Fruit fly (Drosophila melanogaster) whole organism, embryonic: ENCODE measurements around the gene eas.

ENCODE experiments used
- Blimp-1 ChIP-seq: fragments of 200-800 bp; sonication (Bioruptor generic); optimal IDR thresholded peaks from 3 replicates; lab custom pipeline; 2018; ENCODE audit warnings: missing biosample characterization, missing genetic modification characterization, mild to moderate bottlenecking, moderate library complexity, missing genetic modification reagents
- CG10274 ChIP-seq: fragments of 200-800 bp; sonication (Bioruptor generic); optimal IDR thresholded peaks from 3 replicates; lab custom pipeline; 2017; ENCODE audit warnings: missing biosample characterization, mild to moderate bottlenecking, missing genetic modification characterization
- CG10654 ChIP-seq: fragments of 200-800 bp; sonication (Bioruptor generic); optimal IDR thresholded peaks from 2 replicates; lab custom pipeline; 2016; ENCODE audit warnings: missing biosample characterization, missing genetic modification characterization
- CG11398 ChIP-seq: fragments of 200-800 bp; sonication (Bioruptor generic); optimal IDR thresholded peaks from 2 replicates; lab custom pipeline; 2016; ENCODE audit warnings: missing biosample characterization, missing genetic modification characterization
- CG14860 ChIP-seq: fragments of 200-800 bp; sonication (Bioruptor generic); IDR thresholded peaks from 3 replicates; pipeline ENCODE4 v1.3.6; 2022; ENCODE audit warnings: missing biosample characterization, missing genetic modification characterization; ENCODE audit not compliant: partially characterized antibody
- CG15269 ChIP-seq: fragments of 200-800 bp; sonication (Bioruptor generic); optimal IDR thresholded peaks from 2 replicates; lab custom pipeline; 2018; ENCODE audit warnings: missing biosample characterization, mild to moderate bottlenecking, missing genetic modification characterization, moderate library complexity
- CG16779 ChIP-seq: fragments of 200-800 bp; sonication (Bioruptor generic); IDR thresholded peaks from 2 replicates; pipeline ENCODE4 v1.3.6; 2022; ENCODE audit warnings: missing biosample characterization, missing genetic modification characterization
- CG17802 ChIP-seq: fragments of 200-800 bp; sonication (Bioruptor generic); optimal IDR thresholded peaks from 2 replicates; lab custom pipeline; 2018; ENCODE audit warnings: missing biosample characterization, mild to moderate bottlenecking, missing genetic modification characterization, moderate library complexity
- CG2116 ChIP-seq: fragments of 200-800 bp; sonication (Bioruptor generic); optimal IDR thresholded peaks from 3 replicates; lab custom pipeline; 2018; ENCODE audit warnings: missing biosample characterization, mild to moderate bottlenecking, missing genetic modification characterization
- CG3065 ChIP-seq: fragments of 200-800 bp; sonication (Bioruptor generic); optimal IDR thresholded peaks from 2 replicates; lab custom pipeline; 2016; ENCODE audit warnings: missing biosample characterization, missing genetic modification characterization
- CG3726 ChIP-seq: fragments of 200-800 bp; sonication (Bioruptor generic); IDR thresholded peaks from 3 replicates; pipeline ENCODE4, ENCODE4 v1.3.6; 2022; ENCODE audit warnings: missing biosample characterization, missing genetic modification characterization
- CG42726 ChIP-seq: fragments of 200-800 bp; sonication (Bioruptor generic); IDR thresholded peaks from 2 replicates; pipeline ENCODE4 v1.3.6; 2022; ENCODE audit warnings: missing biosample characterization, missing genetic modification characterization; ENCODE audit not compliant: partially characterized antibody
- CG4360 ChIP-seq: fragments of 200-800 bp; sonication (Bioruptor generic); IDR thresholded peaks from 2 replicates; pipeline ENCODE4 v1.3.6; 2022; ENCODE audit warnings: missing biosample characterization, missing genetic modification characterization
- CG6765 ChIP-seq: fragments of 200-800 bp; sonication (Bioruptor generic); optimal IDR thresholded peaks from 3 replicates; lab custom pipeline; 2017; ENCODE audit warnings: missing biosample characterization, mild to moderate bottlenecking, missing genetic modification characterization
- CG6791 ChIP-seq: fragments of 200-800 bp; sonication (Bioruptor generic); IDR thresholded peaks from 3 replicates; pipeline ENCODE4 v1.3.6; 2022; ENCODE audit warnings: missing biosample characterization, missing genetic modification characterization; ENCODE audit not compliant: partially characterized antibody
- CG7745 ChIP-seq: fragments of 200-800 bp; sonication (Bioruptor generic); optimal IDR thresholded peaks from 2 replicates; lab custom pipeline; 2018; ENCODE audit warnings: missing biosample characterization, mild to moderate bottlenecking, missing genetic modification characterization, moderate library complexity
- CG8765 ChIP-seq: fragments of 200-800 bp; sonication (Bioruptor generic); IDR thresholded peaks from 2 replicates; pipeline ENCODE4 v1.3.6; 2022; ENCODE audit warnings: missing biosample characterization, missing genetic modification characterization
- CoRest ChIP-seq: fragments of 200-800 bp; sonication (Bioruptor generic); optimal IDR thresholded peaks from 3 replicates; lab custom pipeline; 2018; ENCODE audit warnings: missing biosample characterization, mild to moderate bottlenecking, missing genetic modification characterization, moderate library complexity
- D19B ChIP-seq: fragments of 200-800 bp; sonication (Bioruptor generic); optimal IDR thresholded peaks from 2 replicates; lab custom pipeline; 2017; ENCODE audit warnings: missing biosample characterization, mild to moderate bottlenecking, missing genetic modification characterization
- Dip3 ChIP-seq: fragments of 200-800 bp; sonication (Bioruptor generic); optimal IDR thresholded peaks from 3 replicates; lab custom pipeline; 2016; ENCODE audit warnings: missing biosample characterization, missing genetic modification characterization
- HmgD ChIP-seq: fragments of 200-800 bp; sonication (Bioruptor generic); optimal IDR thresholded peaks from 3 replicates; lab custom pipeline; 2016; ENCODE audit warnings: missing biosample characterization, missing genetic modification characterization
- Sox100B ChIP-seq: fragments of 200-800 bp; sonication (Bioruptor generic); optimal IDR thresholded peaks from 3 replicates; lab custom pipeline; 2018; ENCODE audit warnings: missing biosample characterization, mild to moderate bottlenecking, missing genetic modification characterization
- Spps ChIP-seq: fragments of 200-800 bp; sonication (Bioruptor generic); optimal IDR thresholded peaks from 2 replicates; lab custom pipeline; 2018; ENCODE audit warnings: missing biosample characterization, mild to moderate bottlenecking, missing genetic modification characterization
- TFAM ChIP-seq: fragments of 200-800 bp; sonication (Bioruptor generic); optimal IDR thresholded peaks from 2 replicates; lab custom pipeline; 2017; ENCODE audit warnings: missing biosample characterization, missing genetic modification characterization, inconsistent platforms
- Vsx1 ChIP-seq: fragments of 200-800 bp; sonication (Bioruptor generic); optimal IDR thresholded peaks from 2 replicates; lab custom pipeline; 2017; ENCODE audit warnings: missing biosample characterization, mild to moderate bottlenecking, missing genetic modification characterization, missing genetic modification reagents
- abd-A ChIP-seq: fragments of 200-800 bp; sonication (Bioruptor generic); optimal IDR thresholded peaks from 3 replicates; lab custom pipeline; 2019; ENCODE audit warnings: missing biosample characterization, mild to moderate bottlenecking, missing genetic modification characterization, moderate library complexity
- ac ChIP-seq: fragments of 200-800 bp; sonication (Bioruptor generic); optimal IDR thresholded peaks from 3 replicates; lab custom pipeline; 2017; ENCODE audit warnings: missing biosample characterization, mild to moderate bottlenecking, missing genetic modification characterization
- caup ChIP-seq: fragments of 200-800 bp; sonication (Bioruptor generic); optimal IDR thresholded peaks from 3 replicates; lab custom pipeline; 2017; ENCODE audit warnings: missing biosample characterization, mild to moderate bottlenecking, missing genetic modification characterization, moderate library complexity; ENCODE audit not compliant: severe bottlenecking
- cg ChIP-seq: fragments of 200-800 bp; sonication (Bioruptor generic); optimal IDR thresholded peaks from 3 replicates; lab custom pipeline; 2019; ENCODE audit warnings: missing biosample characterization, mild to moderate bottlenecking, missing genetic modification characterization, moderate library complexity
- da ChIP-seq: fragments of 200-800 bp; sonication (Bioruptor generic); optimal IDR thresholded peaks from 2 replicates; lab custom pipeline; 2016; ENCODE audit warnings: missing biosample characterization, missing genetic modification characterization
- dmrt11E ChIP-seq: fragments of 200-800 bp; sonication (Bioruptor generic); optimal IDR thresholded peaks from 3 replicates; lab custom pipeline; 2018; ENCODE audit warnings: missing biosample characterization, mild to moderate bottlenecking, missing genetic modification characterization, moderate library complexity
- dmrt99B ChIP-seq: fragments of 200-800 bp; sonication (Bioruptor generic); optimal IDR thresholded peaks from 2 replicates; lab custom pipeline; 2018; ENCODE audit warnings: missing biosample characterization, mild to moderate bottlenecking, missing genetic modification characterization, moderate library complexity
- gt ChIP-seq: fragments of 200-800 bp; sonication (Bioruptor generic); IDR thresholded peaks from 2 replicates; pipeline ENCODE4 v1.3.6; 2022; ENCODE audit warnings: missing biosample characterization, missing genetic modification characterization
- ham ChIP-seq: fragments of 200-800 bp; sonication (Bioruptor generic); IDR thresholded peaks from 2 replicates; pipeline ENCODE4 v1.3.6; 2022; ENCODE audit warnings: missing biosample characterization, missing genetic modification characterization
- jumu ChIP-seq: fragments of 200-800 bp; sonication (Bioruptor generic); optimal IDR thresholded peaks from 3 replicates; lab custom pipeline; 2016; ENCODE audit warnings: missing biosample characterization, missing genetic modification characterization
- kah ChIP-seq: fragments of 200-800 bp; sonication (Bioruptor generic); optimal IDR thresholded peaks from 2 replicates; lab custom pipeline; 2018; ENCODE audit warnings: missing biosample characterization, mild to moderate bottlenecking, missing genetic modification characterization
- lmd ChIP-seq: fragments of 200-800 bp; sonication (Bioruptor generic); IDR thresholded peaks from 2 replicates; pipeline ENCODE4 v1.3.6; 2022; ENCODE audit warnings: missing biosample characterization, missing genetic modification characterization
- luna ChIP-seq: fragments of 200-800 bp; sonication (Bioruptor generic); optimal IDR thresholded peaks from 2 replicates; lab custom pipeline; 2016; ENCODE audit warnings: missing biosample characterization, missing genetic modification characterization
- nmo ChIP-seq: fragments of 200-800 bp; sonication (Bioruptor generic); optimal IDR thresholded peaks from 2 replicates; lab custom pipeline; 2018; ENCODE audit warnings: missing biosample characterization, mild to moderate bottlenecking, missing genetic modification characterization, moderate library complexity
- org-1 ChIP-seq: fragments of 200-800 bp; sonication (Bioruptor generic); optimal IDR thresholded peaks from 2 replicates; lab custom pipeline; 2017; ENCODE audit warnings: missing biosample characterization, missing genetic modification characterization
- pros ChIP-seq: fragments of 200-800 bp; sonication (Bioruptor generic); optimal IDR thresholded peaks from 3 replicates; lab custom pipeline; 2019; ENCODE audit warnings: missing biosample characterization, mild to moderate bottlenecking, missing genetic modification characterization, moderate library complexity
- pum ChIP-seq: fragments of 200-800 bp; sonication (Bioruptor generic); optimal IDR thresholded peaks from 2 replicates; lab custom pipeline; 2016; ENCODE audit warnings: missing biosample characterization, missing genetic modification characterization
- repo ChIP-seq: fragments of 200-800 bp; sonication (Bioruptor generic); optimal IDR thresholded peaks from 2 replicates; lab custom pipeline; 2016; ENCODE audit warnings: missing biosample characterization, missing genetic modification characterization
- schlank ChIP-seq: fragments of 200-800 bp; sonication (Bioruptor generic); optimal IDR thresholded peaks from 2 replicates; lab custom pipeline; 2018; ENCODE audit warnings: missing biosample characterization, mild to moderate bottlenecking, missing genetic modification characterization
- sens ChIP-seq: fragments of 200-800 bp; sonication (Bioruptor generic); peaks from one replicate; lab custom pipeline; 2016; ENCODE audit warnings: missing biosample characterization, missing genetic modification characterization
- sna ChIP-seq: fragments of 200-800 bp; sonication (Bioruptor generic); IDR thresholded peaks from 2 replicates; pipeline ENCODE4 v1.3.6; 2022; ENCODE audit warnings: missing biosample characterization, missing genetic modification characterization; ENCODE audit not compliant: partially characterized antibody
- sug ChIP-seq: fragments of 200-800 bp; optimal IDR thresholded peaks from 2 replicates; lab custom pipeline; 2019; ENCODE audit warnings: missing biosample characterization, mild to moderate bottlenecking, missing genetic modification characterization, moderate library complexity
- tll ChIP-seq, 2 experiments: fragments of 200-800 bp in 1 of 2; fragments of >200 bp in 1 of 2; sonication (Bioruptor generic) in 1 of 2; optimal IDR thresholded peaks; 2 replicates each; lab custom pipeline; 2017 to 2019; ENCODE audit warnings: missing biosample characterization in 2 of 2, missing genetic modification characterization in 2 of 2, mild to moderate bottlenecking in 1 of 2, moderate library complexity in 1 of 2
- unc-4 ChIP-seq: fragments of 200-800 bp; sonication (Bioruptor generic); IDR thresholded peaks from 2 replicates; pipeline ENCODE4 v1.3.6; 2022; ENCODE audit warnings: missing biosample characterization, missing genetic modification characterization; ENCODE audit not compliant: partially characterized antibody
- vnd ChIP-seq: fragments of 200-800 bp; sonication (Bioruptor generic); IDR thresholded peaks from 3 replicates; pipeline ENCODE4 v1.3.6; 2022; ENCODE audit warnings: missing biosample characterization, missing genetic modification characterization; ENCODE audit not compliant: partially characterized antibody
- vvl ChIP-seq: fragments of 200-800 bp; sonication (Bioruptor generic); IDR thresholded peaks from 2 replicates; pipeline ENCODE4 v1.3.6; 2022; ENCODE audit warnings: missing biosample characterization, missing genetic modification characterization

The eas gene

dm6 chrX:16285186-16285585 is 7.1 kb downstream of the eas start (continued):
- no peak for TF ChIP-seq jumu (GFP tag; lab: Kevin White, UChicago)
- no peak for TF ChIP-seq repo (GFP tag; lab: Kevin White, UChicago)
- no peak for TF ChIP-seq CG3065 (GFP tag; lab: Kevin White, UChicago)
- no peak for TF ChIP-seq HmgD (GFP tag; lab: Kevin White, UChicago)
- no peak for TF ChIP-seq luna (GFP tag; lab: Kevin White, UChicago)
- no peak for TF ChIP-seq abd-A
- TF ChIP-seq CG16779 (GFP tag; lab: Robert Waterston, UW) = no peak
- no peak for TF ChIP-seq CG10654 (GFP tag; lab: Kevin White, UChicago)
- peak; percentile 48 for TF ChIP-seq CG15269 (tag; lab: Kevin White, UChicago)
- no peak for TF ChIP-seq Dip3
- no peak for TF ChIP-seq org-1 (GFP tag; lab: Kevin White, UChicago)
- TF ChIP-seq vvl (GFP tag; lab: Robert Waterston, UW) = no peak
- peak; percentile 70 for TF ChIP-seq sens
- TF ChIP-seq caup (GFP tag; lab: Kevin White, UChicago) = peak; percentile 4
- no peak for TF ChIP-seq pum (GFP tag; lab: Kevin White, UChicago)
- peak; percentile 14; the same call in 1 of the 2 replicates for TF ChIP-seq lmd
- no peak for TF ChIP-seq dmrt99B (tag; lab: Kevin White, UChicago)
- no peak for TF ChIP-seq ac
- TF ChIP-seq CG14860 (GFP tag; lab: Robert Waterston, UW) = no peak
- TF ChIP-seq CG17802 (tag; lab: Kevin White, UChicago) = no peak
- no peak for TF ChIP-seq schlank
- TF ChIP-seq CG3726 (GFP tag; lab: Robert Waterston, UW) = no peak
- TF ChIP-seq sna (GFP tag; lab: Robert Waterston, UW) = no peak
- TF ChIP-seq tll (GFP tag; optimal IDR thresholded peaks at IDR 0.05; lab: Kevin White, UChicago) = no peak
- no peak for TF ChIP-seq CG6791 (GFP tag; lab: Robert Waterston, UW)
- no peak for TF ChIP-seq CG10274 (GFP tag; lab: Kevin White, UChicago)
- no peak for TF ChIP-seq CoRest
- no peak for TF ChIP-seq CG8765 (GFP tag; lab: Robert Waterston, UW)
- TF ChIP-seq D19B (GFP tag; lab: Kevin White, UChicago) = no peak
- no peak for TF ChIP-seq gt
- TF ChIP-seq CG4360 (GFP tag; lab: Robert Waterston, UW) = no peak
- TF ChIP-seq sug (tag; lab: Kevin White, UChicago) = peak; percentile 4
- TF ChIP-seq Sox100B (GFP tag; lab: Kevin White, UChicago) = peak; percentile 1
- no peak for TF ChIP-seq CG6765 (GFP tag; lab: Kevin White, UChicago)
- TF ChIP-seq CG2116 (GFP tag; lab: Kevin White, UChicago) = no peak
- no peak for TF ChIP-seq ham (GFP tag; lab: Robert Waterston, UW)
- no peak for TF ChIP-seq cg (GFP tag; lab: Kevin White, UChicago)
- TF ChIP-seq CG42726 = no peak
- no peak for TF ChIP-seq pros
- no peak for TF ChIP-seq da (GFP tag; lab: Kevin White, UChicago)
- no peak for TF ChIP-seq vnd (GFP tag; lab: Robert Waterston, UW)
- TF ChIP-seq Vsx1 = no peak
- no peak for TF ChIP-seq CG7745 (tag; lab: Kevin White, UChicago)
- no peak for TF ChIP-seq kah (GFP tag; lab: Kevin White, UChicago)
- no peak for TF ChIP-seq Spps
- TF ChIP-seq CG11398 (GFP tag; lab: Kevin White, UChicago) = no peak
- no peak for TF ChIP-seq TFAM
- no peak for TF ChIP-seq nmo
- TF ChIP-seq Blimp-1 (GFP tag; lab: Kevin White, UChicago) = peak; percentile 18
- no peak for TF ChIP-seq unc-4 (GFP tag; lab: Robert Waterston, UW)
- peak; percentile 8 for TF ChIP-seq dmrt11E (tag; lab: Kevin White, UChicago)
